Fruit fly (Drosophila melanogaster): ENCODE measurements around the gene CG6683.
A peak's percentile ranks its signal among the peaks of the same experiment; 100 is the strongest.

CG6683 gene

DNA sequence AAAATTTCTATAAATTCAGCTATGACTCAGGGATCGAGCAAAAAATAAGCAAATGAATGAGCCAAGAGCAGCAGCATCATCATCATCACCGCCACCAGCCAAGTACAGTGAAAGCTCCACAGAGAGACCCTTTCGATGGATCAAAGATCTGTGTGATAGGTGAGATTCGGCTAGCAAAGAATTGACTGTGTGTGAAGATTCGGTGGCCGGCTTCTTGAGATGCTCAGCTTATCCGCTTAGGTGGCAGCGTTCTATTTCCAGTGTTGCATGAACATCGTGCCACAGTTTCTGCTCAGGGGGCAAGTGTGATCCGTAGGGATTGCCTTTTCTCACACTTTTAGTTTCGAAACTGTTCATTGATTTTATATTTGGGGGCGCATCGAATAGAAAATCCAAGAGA is 38.4 kb upstream of the CG6683 start:
- TF ChIP-seq HLH106 (tag; optimal IDR thresholded peaks at IDR 0.05) (no peak), woc (GFP tag; optimal IDR thresholded peaks at IDR 0.05) (no peak), ey (GFP tag; optimal IDR thresholded peaks at IDR 0.05) (no peak), CG32264 (GFP tag; optimal IDR thresholded peaks at IDR 0.05) (no peak), pan (optimal IDR thresholded peaks at IDR 0.05) (no peak), Hr83 (GFP tag; optimal IDR thresholded peaks at IDR 0.05; ENCODE audit: poor library complexity, severe bottlenecking) (no peak), Myc (optimal IDR thresholded peaks at IDR 0.05) (no peak), lola (GFP tag; optimal IDR thresholded peaks at IDR 0.05) (no peak)

dm6 chr3L:8550836-8551235 is 36.1 kb upstream of the CG6683 start:
- TF ChIP-seq fru (GFP tag; optimal IDR thresholded peaks at IDR 0.05): no peak
- TF ChIP-seq Rel (GFP tag; optimal IDR thresholded peaks at IDR 0.05): no peak
- TF ChIP-seq Rel (tag; optimal IDR thresholded peaks at IDR 0.05): peak; percentile 32

DNA sequence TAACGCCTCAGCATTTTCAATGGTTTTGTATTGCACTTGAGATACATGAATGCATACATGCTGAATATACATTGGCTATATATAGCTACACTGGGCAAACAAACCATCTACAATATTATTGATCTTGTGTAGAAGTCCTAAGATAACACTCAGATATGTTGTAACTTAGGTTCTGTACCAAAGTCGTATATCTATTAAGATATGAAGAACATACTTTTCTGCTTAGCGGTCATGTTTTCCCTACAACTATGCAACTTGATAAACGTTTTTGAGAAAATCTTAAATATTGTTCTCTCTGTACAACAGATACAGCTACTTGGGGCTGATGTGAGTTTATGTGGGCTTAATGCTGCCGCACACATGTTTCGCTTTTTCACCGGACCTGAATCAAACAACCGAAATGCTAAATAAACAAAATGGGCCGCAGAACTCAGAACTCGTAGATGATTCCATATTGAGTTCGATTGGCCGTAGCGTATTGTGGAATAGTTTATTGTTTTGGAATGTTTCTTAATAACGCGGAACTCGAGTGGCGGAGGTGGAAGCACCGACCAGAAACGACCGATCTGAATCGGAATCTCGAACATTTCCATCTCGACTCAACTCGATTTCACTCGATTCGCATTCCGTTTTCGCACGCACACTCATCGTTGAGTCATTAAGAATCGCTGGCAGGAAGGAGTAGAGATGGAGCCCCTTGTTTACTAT is 34.6 kb upstream of the CG6683 start:
- TF ChIP-seq brk (GFP tag; optimal IDR thresholded peaks at IDR 0.05) (no peak), Hr78 (GFP tag; optimal IDR thresholded peaks at IDR 0.05) (no peak), sage (GFP tag; optimal IDR thresholded peaks at IDR 0.05) (no peak)

dm6 chr3L:8547104-8547523 is 32.4 kb upstream of the CG6683 start:
- TF ChIP-seq fru (GFP tag; optimal IDR thresholded peaks at IDR 0.05) (peak; percentile 5), OdsH (GFP tag; optimal IDR thresholded peaks at IDR 0.05) (peak; percentile 61), Hr78 (GFP tag; optimal IDR thresholded peaks at IDR 0.05) (no peak), h (GFP tag; optimal IDR thresholded peaks at IDR 0.05) (peak; percentile 41), sv (GFP tag; optimal IDR thresholded peaks at IDR 0.05) (peak; percentile 83), jim (GFP tag; optimal IDR thresholded peaks at IDR 0.05) (no peak), dmrt93B (GFP tag; optimal IDR thresholded peaks at IDR 0.05) (peak; percentile 12), HLH106 (tag; optimal IDR thresholded peaks at IDR 0.05) (peak; percentile 39), Myc (optimal IDR thresholded peaks at IDR 0.05) (no peak), foxo (GFP tag; optimal IDR thresholded peaks at IDR 0.05) (peak in 1 of 2 experiments; percentile 53), lola (GFP tag; optimal IDR thresholded peaks at IDR 0.05) (no peak), ey (GFP tag; optimal IDR thresholded peaks at IDR 0.05) (peak; percentile 35), psq (GFP tag; optimal IDR thresholded peaks at IDR 0.05) (peak; percentile 2), rgr (GFP tag; optimal IDR thresholded peaks at IDR 0.05) (peak; percentile 38)

DNA sequence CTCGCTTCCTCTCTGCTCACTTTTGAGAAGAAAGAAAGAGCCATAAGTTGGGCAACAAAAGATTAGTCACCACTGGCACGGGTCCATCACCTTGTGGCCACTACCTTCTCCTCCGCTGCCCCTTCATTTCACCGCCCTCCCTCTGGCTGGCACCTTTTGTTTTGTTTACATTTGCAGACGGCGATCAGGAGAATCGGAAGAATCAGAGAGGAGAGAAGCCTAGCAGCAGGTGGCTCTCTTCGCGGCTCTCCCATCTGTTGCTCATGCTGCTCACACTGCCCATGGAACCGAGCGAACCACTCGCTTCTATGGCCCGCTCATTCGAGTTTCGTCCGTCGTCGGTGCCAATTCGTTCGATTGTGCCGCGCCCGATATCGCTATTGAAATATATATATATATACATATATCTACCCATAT is 31.6 kb upstream of the CG6683 start:
- TF ChIP-seq woc (GFP tag; optimal IDR thresholded peaks at IDR 0.05) (no peak), Sp1 (GFP tag; optimal IDR thresholded peaks at IDR 0.05) (peak; percentile 48), sage (GFP tag; optimal IDR thresholded peaks at IDR 0.05) (peak; percentile 41), Abd-B (GFP tag; optimal IDR thresholded peaks at IDR 0.05) (no peak), dl (GFP tag; optimal IDR thresholded peaks at IDR 0.05; ENCODE audit: insufficient read depth in 1 of 2, partially characterized antibody in 2 of 2) (peak; percentile 98 to 99), usp (GFP tag; optimal IDR thresholded peaks at IDR 0.05) (no peak), Hnf4 (GFP tag; optimal IDR thresholded peaks at IDR 0.05) (no peak), rgr (GFP tag; optimal IDR thresholded peaks at IDR 0.05) (peak; percentile 49), Mio (GFP tag; optimal IDR thresholded peaks at IDR 0.05) (no peak), Dfd (GFP tag; optimal IDR thresholded peaks at IDR 0.05) (no peak), Rel (GFP tag; optimal IDR thresholded peaks at IDR 0.05) (peak; percentile 62), Rel (tag; optimal IDR thresholded peaks at IDR 0.05) (peak; percentile 28), ey (GFP tag; optimal IDR thresholded peaks at IDR 0.05) (no peak), OdsH (GFP tag; optimal IDR thresholded peaks at IDR 0.05) (no peak), tai (GFP tag; optimal IDR thresholded peaks at IDR 0.05) (peak; percentile 4), Hr83 (GFP tag; optimal IDR thresholded peaks at IDR 0.05; ENCODE audit: poor library complexity, severe bottlenecking) (peak; percentile 66), dmrt93B (GFP tag; optimal IDR thresholded peaks at IDR 0.05) (no peak), psq (GFP tag; optimal IDR thresholded peaks at IDR 0.05) (peak; percentile 81), HLH106 (tag; optimal IDR thresholded peaks at IDR 0.05) (no peak), lola (GFP tag; optimal IDR thresholded peaks at IDR 0.05) (no peak), dsf (GFP tag; optimal IDR thresholded peaks at IDR 0.05; ENCODE audit: borderline replicate concordance) (no peak), sv (GFP tag; optimal IDR thresholded peaks at IDR 0.05) (no peak), Vsx2 (GFP tag; optimal IDR thresholded peaks at IDR 0.05; ENCODE audit: partially characterized antibody) (peak; percentile 91), CG9705 (GFP tag; optimal IDR thresholded peaks at IDR 0.05) (no peak), CG32264 (GFP tag; optimal IDR thresholded peaks at IDR 0.05) (peak; percentile 41), fru (GFP tag; optimal IDR thresholded peaks at IDR 0.05) (peak; percentile 47), Jra (GFP tag; optimal IDR thresholded peaks at IDR 0.05) (peak; percentile 79), Hr78 (GFP tag; optimal IDR thresholded peaks at IDR 0.05) (no peak), GATAd (GFP tag; optimal IDR thresholded peaks at IDR 0.05) (no peak), N (GFP tag; optimal IDR thresholded peaks at IDR 0.05) (no peak), br (GFP tag; optimal IDR thresholded peaks at IDR 0.05) (peak; percentile 57), CrebA (GFP tag; optimal IDR thresholded peaks at IDR 0.05; ENCODE audit: borderline replicate concordance) (peak; percentile 48), jim (GFP tag; optimal IDR thresholded peaks at IDR 0.05) (peak; percentile 47), foxo (GFP tag; optimal IDR thresholded peaks at IDR 0.05) (peak in 1 of 2 experiments; percentile 25), h (GFP tag; optimal IDR thresholded peaks at IDR 0.05) (peak; percentile 71), brk (GFP tag; optimal IDR thresholded peaks at IDR 0.05) (no peak), pan (optimal IDR thresholded peaks at IDR 0.05) (no peak)

All from whole organism, wandering third instar larva.